Worm (Caenorhabditis elegans) whole organism, L2 larva: Measurements from ENCODE around the gene xtr-1.

Source experiments
- C34F6.9 ChIP-seq: fragments of 150-350 bp; optimal IDR thresholded peaks from 2 replicates; lab custom pipeline; 2014; ENCODE audit warnings: missing biosample characterization, missing genetic modification characterization
- R02D3.7 ChIP-seq: fragments of 150-350 bp; optimal IDR thresholded peaks from 2 replicates; lab custom pipeline; 2014; ENCODE audit warnings: missing biosample characterization, missing genetic modification characterization
- Y55F3AM.14 ChIP-seq: fragments of 200-800 bp; sonication (Bioruptor generic); optimal IDR thresholded peaks from 2 replicates; lab custom pipeline; 2018; ENCODE audit warnings: mild to moderate bottlenecking, missing genetic modification characterization, missing compliant biosample characterization
- ZK546.5 ChIP-seq: sonication (generic microtip); optimal IDR thresholded peaks from 2 replicates; lab custom pipeline; 2017; ENCODE audit warnings: missing biosample characterization, missing genetic modification characterization
- aly-2 ChIP-seq: fragments of 150-350 bp; optimal IDR thresholded peaks from 2 replicates; lab custom pipeline; 2014; ENCODE audit warnings: missing biosample characterization, missing genetic modification characterization
- ama-1 ChIP-seq: fragments of 150-350 bp; optimal IDR thresholded peaks from 2 replicates; lab custom pipeline; 2018; ENCODE audit warnings: inconsistent platforms
- ceh-82 ChIP-seq: fragments of 150-350 bp; optimal IDR thresholded peaks from 2 replicates; lab custom pipeline; 2014; ENCODE audit warnings: missing biosample characterization, missing genetic modification characterization
- dmd-4 ChIP-seq: sonication (generic microtip); optimal IDR thresholded peaks from 2 replicates; lab custom pipeline; 2017; ENCODE audit warnings: missing biosample characterization, missing genetic modification characterization
- elt-1 ChIP-seq: fragments of 150-350 bp; optimal IDR thresholded peaks from 2 replicates; lab custom pipeline; 2014; ENCODE audit warnings: missing biosample characterization, missing genetic modification characterization
- elt-3 ChIP-seq: sonication (generic microtip); optimal IDR thresholded peaks from 2 replicates; lab custom pipeline; 2017; ENCODE audit warnings: missing biosample characterization, missing genetic modification characterization
- fos-1 ChIP-seq: fragments of 150-350 bp; optimal IDR thresholded peaks from 2 replicates; lab custom pipeline; 2014; ENCODE audit warnings: missing biosample characterization, missing genetic modification characterization
- gmeb-1 ChIP-seq: fragments of 150-350 bp; optimal IDR thresholded peaks from 2 replicates; lab custom pipeline; 2014; ENCODE audit warnings: missing biosample characterization, missing genetic modification characterization
- lin-13 ChIP-seq: fragments of 150-350 bp; optimal IDR thresholded peaks from 2 replicates; lab custom pipeline; 2014; ENCODE audit warnings: missing biosample characterization, missing genetic modification reagents, missing genetic modification characterization
- lsy-2 ChIP-seq, 2 experiments: fragments of 150-350 bp in 1 of 2; sonication (generic microtip) in 1 of 2; optimal IDR thresholded peaks; 2 replicates each; lab custom pipeline; 2014 to 2017; ENCODE audit warnings: missing biosample characterization in 2 of 2, missing genetic modification characterization in 2 of 2
- mab-5 ChIP-seq: fragments of 150-350 bp; optimal IDR thresholded peaks from 2 replicates; lab custom pipeline; 2014; ENCODE audit warnings: missing biosample characterization, missing genetic modification characterization
- mbf-1 ChIP-seq: sonication (generic microtip); optimal IDR thresholded peaks from 2 replicates; lab custom pipeline; 2017; ENCODE audit warnings: missing biosample characterization, missing genetic modification characterization
- mdl-1 ChIP-seq, 2 experiments: fragments of 150-350 bp in 1 of 2; sonication (generic microtip) in 1 of 2; optimal IDR thresholded peaks; 2 replicates each; lab custom pipeline; 2017; ENCODE audit warnings: missing biosample characterization in 2 of 2, missing genetic modification characterization in 2 of 2
- nhr-10 ChIP-seq: sonication (generic microtip); optimal IDR thresholded peaks from 2 replicates; lab custom pipeline; 2017; ENCODE audit warnings: missing biosample characterization, missing genetic modification characterization
- nhr-11 ChIP-seq: fragments of 150-350 bp; optimal IDR thresholded peaks from 2 replicates; lab custom pipeline; 2014; ENCODE audit warnings: missing biosample characterization, missing genetic modification characterization
- nhr-129 ChIP-seq: fragments of 150-350 bp; optimal IDR thresholded peaks from 2 replicates; lab custom pipeline; 2014; ENCODE audit warnings: missing biosample characterization, missing genetic modification characterization
- nhr-21 ChIP-seq: fragments of 150-350 bp; optimal IDR thresholded peaks from 2 replicates; lab custom pipeline; 2014; ENCODE audit warnings: missing biosample characterization, missing genetic modification characterization
- nhr-23 ChIP-seq: fragments of 150-350 bp; optimal IDR thresholded peaks from 2 replicates; lab custom pipeline; 2014; ENCODE audit warnings: missing biosample characterization, missing genetic modification reagents, missing genetic modification characterization
- nhr-237 ChIP-seq: fragments of 150-350 bp; optimal IDR thresholded peaks from 2 replicates; lab custom pipeline; 2014; ENCODE audit warnings: missing biosample characterization, missing genetic modification characterization
- nhr-25 ChIP-seq: fragments of 150-350 bp; sonication (generic microtip); optimal IDR thresholded peaks from 3 replicates; lab custom pipeline; 2014; ENCODE audit warnings: missing biosample characterization, missing genetic modification characterization
- nhr-6 ChIP-seq: fragments of 150-350 bp; optimal IDR thresholded peaks from 2 replicates; lab custom pipeline; 2014; ENCODE audit warnings: missing biosample characterization, missing genetic modification characterization
- nhr-77 ChIP-seq: fragments of 150-350 bp; optimal IDR thresholded peaks from 2 replicates; lab custom pipeline; 2014; ENCODE audit warnings: missing biosample characterization, missing genetic modification characterization
- peb-1 ChIP-seq: fragments of 150-350 bp; optimal IDR thresholded peaks from 2 replicates; lab custom pipeline; 2014; ENCODE audit warnings: missing biosample characterization, missing genetic modification characterization
- sem-4 ChIP-seq: fragments of 150-350 bp; optimal IDR thresholded peaks from 2 replicates; lab custom pipeline; 2014; ENCODE audit warnings: missing biosample characterization, missing genetic modification reagents, missing genetic modification characterization
- skn-1 ChIP-seq: sonication (generic microtip); optimal IDR thresholded peaks from 2 replicates; lab custom pipeline; 2017; ENCODE audit warnings: missing biosample characterization, missing genetic modification characterization
- sma-9 ChIP-seq, 2 experiments: fragments of 150-350 bp in 1 of 2; sonication (generic microtip) in 1 of 2; optimal IDR thresholded peaks; 2 replicates each; lab custom pipeline; 2014 to 2016; ENCODE audit warnings: missing genetic modification characterization in 2 of 2, mild to moderate bottlenecking in 1 of 2, missing biosample characterization in 1 of 2, missing compliant biosample characterization in 1 of 2, missing genetic modification reagents in 1 of 2, moderate library complexity in 1 of 2
- snpc-4 ChIP-seq: fragments of 150-350 bp; optimal IDR thresholded peaks from 2 replicates; lab custom pipeline; 2014; ENCODE audit warnings: missing biosample characterization, missing genetic modification characterization
- unc-55 ChIP-seq: fragments of 150-350 bp; sonication (generic microtip); optimal IDR thresholded peaks from 3 replicates; lab custom pipeline; 2014; ENCODE audit warnings: missing biosample characterization, missing genetic modification reagents, missing genetic modification characterization
- unc-62 ChIP-seq: fragments of 150-350 bp; optimal IDR thresholded peaks from 2 replicates; lab custom pipeline; 2014; ENCODE audit warnings: missing biosample characterization, missing genetic modification reagents, missing genetic modification characterization
- zag-1 ChIP-seq: fragments of 150-350 bp; optimal IDR thresholded peaks from 2 replicates; lab custom pipeline; 2014; ENCODE audit warnings: missing biosample characterization, missing genetic modification characterization
- ztf-11 ChIP-seq: sonication (generic microtip); optimal IDR thresholded peaks from 2 replicates; lab custom pipeline; 2017; ENCODE audit warnings: missing biosample characterization, missing genetic modification characterization
- ztf-4 ChIP-seq: fragments of 150-350 bp; optimal IDR thresholded peaks from 2 replicates; lab custom pipeline; 2014; ENCODE audit warnings: missing biosample characterization, missing genetic modification characterization

xtr-1 gene

DNA sequence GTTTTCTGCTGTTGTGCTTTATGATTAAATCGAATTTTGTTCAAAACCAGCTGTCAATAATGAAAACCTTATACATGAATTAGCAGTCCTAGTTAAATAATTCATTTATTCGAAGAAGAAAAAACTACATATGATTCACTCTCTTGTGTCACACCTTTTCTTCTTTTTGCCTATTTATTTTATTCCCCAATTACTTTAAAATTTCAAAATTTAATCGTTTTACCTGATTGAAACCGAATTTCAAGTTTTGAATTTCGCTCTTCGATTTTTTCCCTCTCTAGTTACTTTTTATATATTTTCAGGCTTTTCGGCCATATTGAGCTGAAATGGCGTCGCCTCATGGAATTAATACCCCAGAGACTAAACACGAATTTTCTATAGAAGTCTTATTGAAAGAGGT lies at the start of gene xtr-1:
xtr-1 (plus strand) TSS at position 301 of the 400 bp plus-strand sequence.
- TF ChIP-seq peb-1 (tag; lab: Kevin White, UChicago) = no peak
- no peak for TF ChIP-seq lin-13
- no peak for TF ChIP-seq aly-2
- TF ChIP-seq Y55F3AM.14 (GFP tag; lab: Kevin White, UChicago) = no peak
- TF ChIP-seq sma-9 (GFP tag; optimal IDR thresholded peaks at IDR 0.05; lab: Kevin White, UChicago) = no peak
- no peak for TF ChIP-seq sma-9 (tag; optimal IDR thresholded peaks at IDR 0.05; lab: Kevin White, UChicago)
- TF ChIP-seq nhr-129 (tag; lab: Kevin White, UChicago) = no peak
- TF ChIP-seq C34F6.9 = no peak
- TF ChIP-seq R02D3.7 = no peak
- TF ChIP-seq ztf-4 = no peak
- no peak for TF ChIP-seq nhr-10
- no peak for TF ChIP-seq ztf-11
- no peak for TF ChIP-seq sem-4 (tag; lab: Kevin White, UChicago)

DNA sequence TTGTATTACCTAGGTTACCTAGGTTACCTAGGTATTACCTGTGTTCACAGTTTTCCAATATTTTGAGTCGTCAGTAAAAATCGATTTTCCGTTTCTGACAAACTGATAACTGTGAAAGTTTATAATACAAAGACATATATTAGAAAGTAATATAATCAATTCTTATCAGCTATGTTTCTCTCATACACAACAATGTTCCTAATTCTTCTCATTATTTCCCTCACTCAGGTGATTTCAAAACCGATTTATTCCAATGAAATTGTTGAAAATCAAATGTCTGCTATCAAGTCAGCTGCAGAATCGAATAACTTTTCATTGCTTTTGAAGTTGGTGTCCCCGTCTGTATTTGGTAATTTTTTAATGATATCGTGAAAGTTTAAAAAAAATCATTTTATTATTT lies 48.5 kb upstream of the xtr-1 start, which contains the start of gene C34E11.4:
C34E11.4 (plus strand) TSS at position 154 of the 400 bp plus-strand sequence.
- TF ChIP-seq ama-1 (lab: Kevin White, UChicago) = no peak
- no peak for TF ChIP-seq fos-1 (tag; lab: Kevin White, UChicago)
- no peak for TF ChIP-seq Y55F3AM.14 (GFP tag; lab: Kevin White, UChicago)
- TF ChIP-seq elt-1 = no peak
- no peak for TF ChIP-seq dmd-4 (tag; lab: Kevin White, UChicago)
- no peak for TF ChIP-seq nhr-23 (tag; lab: Kevin White, UChicago)
- no peak for TF ChIP-seq mab-5
- no peak for TF ChIP-seq lin-13
- TF ChIP-seq nhr-129 (tag; lab: Kevin White, UChicago) = no peak
- no peak for TF ChIP-seq sem-4 (tag; lab: Kevin White, UChicago)
- no peak for TF ChIP-seq ztf-4
- TF ChIP-seq peb-1 (tag; lab: Kevin White, UChicago) = no peak
- no peak for TF ChIP-seq zag-1 (tag; lab: Kevin White, UChicago)
- no peak for TF ChIP-seq nhr-21 (tag; lab: Kevin White, UChicago)
- TF ChIP-seq nhr-25 (tag; lab: Kevin White, UChicago) = no peak
- TF ChIP-seq nhr-11 (tag; lab: Kevin White, UChicago) = no peak

DNA sequence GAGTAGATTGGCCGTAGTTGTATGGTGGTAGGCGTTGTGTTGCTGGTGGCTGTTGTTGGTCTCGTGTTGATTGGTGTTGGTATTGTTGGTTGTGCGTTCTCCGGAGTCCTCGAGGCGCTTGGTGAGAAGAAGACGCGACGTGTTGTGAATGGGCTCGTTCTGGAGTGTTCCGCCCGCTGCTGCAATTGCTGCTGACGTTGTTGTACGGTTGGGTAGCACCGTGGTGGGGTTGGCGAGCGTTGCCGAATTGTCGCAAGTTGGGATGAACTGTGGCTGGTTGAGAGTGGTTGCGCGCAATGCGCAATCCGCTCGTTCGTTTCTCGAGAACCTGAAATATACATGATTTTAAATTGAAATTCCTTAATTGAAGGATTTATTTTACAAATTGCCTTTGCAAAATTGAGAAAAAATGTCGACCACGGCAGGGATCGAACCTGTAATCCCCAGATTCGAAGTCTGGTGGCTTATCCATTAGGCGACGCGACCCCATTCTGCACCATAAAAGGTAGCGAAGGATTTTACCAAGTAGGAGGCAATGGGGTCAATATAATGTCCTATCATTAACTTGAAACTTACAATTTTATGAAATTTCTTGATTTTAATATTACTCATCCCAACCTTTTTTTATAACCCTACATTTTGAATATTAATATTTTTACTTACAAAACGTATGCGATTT lies 46.3 kb upstream of the xtr-1 start:
- TF ChIP-seq C34F6.9 = no peak
- no peak for TF ChIP-seq unc-62 (GFP tag; lab: Kevin White, UChicago)
- no peak for TF ChIP-seq lsy-2 (tag; optimal IDR thresholded peaks at IDR 0.05; lab: Kevin White, UChicago)
- no peak for TF ChIP-seq nhr-6 (tag; lab: Kevin White, UChicago)
- no peak for TF ChIP-seq ama-1 (lab: Kevin White, UChicago)
- TF ChIP-seq ztf-4 = no peak
- TF ChIP-seq peb-1 (tag; lab: Kevin White, UChicago) = no peak
- no peak for TF ChIP-seq sma-9 (GFP tag; optimal IDR thresholded peaks at IDR 0.05; lab: Kevin White, UChicago)
- no peak for TF ChIP-seq sma-9 (tag; optimal IDR thresholded peaks at IDR 0.05; lab: Kevin White, UChicago)
- TF ChIP-seq nhr-11 (tag; lab: Kevin White, UChicago) = no peak
- no peak for TF ChIP-seq mdl-1 (tag; optimal IDR thresholded peaks at IDR 0.05; lab: Kevin White, UChicago)
- TF ChIP-seq elt-1 = no peak
- TF ChIP-seq, all 48 proteins: peak for 0

DNA sequence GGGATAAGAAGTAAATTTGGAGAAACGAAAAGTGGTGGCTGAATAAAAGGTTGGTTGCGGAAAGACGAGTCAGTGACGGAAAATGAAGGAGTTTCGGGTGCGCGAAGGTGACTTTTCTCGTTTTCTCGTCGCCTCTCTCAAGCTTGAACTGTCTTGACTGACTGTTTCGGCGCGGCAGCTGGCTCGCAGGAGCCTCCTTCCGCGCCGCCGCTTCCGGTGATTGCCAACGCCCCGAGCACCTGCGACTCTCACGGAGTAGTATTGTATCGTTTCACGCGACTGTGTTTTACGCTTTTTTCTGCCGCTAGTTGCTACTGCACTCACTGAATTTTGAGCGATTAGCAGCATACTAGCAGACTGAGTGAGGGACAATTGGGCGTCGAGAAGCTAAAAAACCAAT lies 37.9 kb upstream of the xtr-1 start, which contains the start of gene C34E11.2:
C34E11.2 (minus strand) TSS at position 84 of the 400 bp plus-strand sequence.
- no peak for TF ChIP-seq peb-1 (tag; lab: Kevin White, UChicago)
- TF ChIP-seq skn-1 (tag; lab: Kevin White, UChicago) = no peak
- no peak for TF ChIP-seq nhr-237 (tag; lab: Kevin White, UChicago)
- TF ChIP-seq unc-55 (GFP tag; lab: Kevin White, UChicago) = no peak
- TF ChIP-seq mbf-1 (tag; lab: Kevin White, UChicago) = no peak
- no peak for TF ChIP-seq nhr-21 (tag; lab: Kevin White, UChicago)
- TF ChIP-seq nhr-77 (tag; lab: Kevin White, UChicago) = no peak
- TF ChIP-seq ZK546.5 (tag; lab: Kevin White, UChicago) = no peak
- no peak for TF ChIP-seq elt-1
- TF ChIP-seq zag-1 (tag; lab: Kevin White, UChicago) = no peak

DNA sequence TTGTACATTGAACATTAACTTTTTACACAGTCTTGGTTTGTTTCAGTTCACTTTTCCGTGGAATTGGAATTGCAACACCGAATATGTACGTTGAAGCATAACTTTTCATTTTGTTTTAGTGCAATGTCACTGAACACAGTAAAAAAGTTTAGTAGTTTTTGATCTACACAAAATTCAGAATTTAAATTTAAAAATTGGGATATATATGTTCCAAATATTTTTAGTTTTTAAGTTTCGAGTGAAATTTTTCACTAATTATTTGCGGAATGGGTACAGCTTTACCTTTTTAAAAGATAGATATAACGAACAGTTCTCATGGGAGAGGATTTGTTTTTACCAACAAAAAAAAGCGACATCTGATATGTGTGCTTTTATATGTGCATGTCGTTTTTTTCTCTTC lies 35.8 kb upstream of the xtr-1 start:
- no peak for TF ChIP-seq C34F6.9
- no peak for TF ChIP-seq aly-2
- no peak for TF ChIP-seq ceh-82 (tag; lab: Kevin White, UChicago)
- no peak for TF ChIP-seq gmeb-1 (tag; lab: Kevin White, UChicago)
- no peak for TF ChIP-seq snpc-4 (tag; lab: Kevin White, UChicago)
- no peak for TF ChIP-seq elt-3 (tag; lab: Kevin White, UChicago)
- TF ChIP-seq ztf-11 = no peak
